Worm (Caenorhabditis elegans): Measurements from ENCODE around the gene fbxb-41.
"Not testable (repeated sequence)": the region's sequence is repeated elsewhere in the genome, so short reads cannot be mapped to it uniquely, and the experiment has no call there.

fbxb-41 gene

ce11 chrII:1043932-1044331, 1.8 kb upstream of the fbxb-41 start, which contains the start of gene fbxb-45:
TSS of gene fbxb-45 (minus strand) at chrII:1044032.
- not testable (repeated sequence) for TF ChIP-seq Y67H2A.10 (GFP tag; conservative IDR thresholded peaks at IDR 0.05); unc-130 (GFP tag; optimal IDR thresholded peaks at IDR 0.05); madf-8 (GFP tag; conservative IDR thresholded peaks at IDR 0.05)

DNA sequence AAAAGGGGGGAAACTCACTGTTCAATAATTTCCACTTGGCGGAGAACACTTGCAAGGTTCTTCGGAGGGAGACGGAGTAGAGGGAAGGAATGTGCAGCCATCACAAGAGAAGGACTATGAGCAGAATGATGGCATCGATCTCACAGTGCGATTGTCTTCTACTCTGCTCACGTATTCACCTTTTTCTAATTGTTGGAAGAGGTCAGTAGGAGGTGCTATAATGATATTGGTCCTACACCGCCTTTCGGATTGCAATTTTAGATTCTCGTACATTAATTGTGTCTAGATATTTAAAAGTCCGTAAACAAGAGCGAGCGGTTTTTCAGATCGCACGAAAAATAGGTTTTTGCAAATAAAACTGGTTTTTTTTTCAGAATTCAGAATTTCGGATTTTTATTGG, 1.7 kb downstream of the fbxb-41 start, which contains the start of gene fbxb-39:
fbxb-39 (minus strand) TSS at position 101 of the 400 bp plus-strand sequence.
- TF ChIP-seq F33H1.4 (GFP tag; IDR thresholded peaks at IDR 0.05) (no peak), ceh-91 (GFP tag; IDR thresholded peaks at IDR 0.05) (no peak)

ce11 chrII:1034457-1034856, 7.7 kb downstream of the fbxb-41 start:
- TF ChIP-seq attf-6 (GFP tag; IDR thresholded peaks at IDR 0.05) (0 out of 2 replicates have a peak, but pooled peaks have one; percentile 20), lin-26 (GFP tag; IDR thresholded peaks at IDR 0.05) (0 out of 2 replicates have a peak, but pooled peaks have one; percentile 23), F33H1.4 (GFP tag; IDR thresholded peaks at IDR 0.05) (peak; percentile 44)

DNA sequence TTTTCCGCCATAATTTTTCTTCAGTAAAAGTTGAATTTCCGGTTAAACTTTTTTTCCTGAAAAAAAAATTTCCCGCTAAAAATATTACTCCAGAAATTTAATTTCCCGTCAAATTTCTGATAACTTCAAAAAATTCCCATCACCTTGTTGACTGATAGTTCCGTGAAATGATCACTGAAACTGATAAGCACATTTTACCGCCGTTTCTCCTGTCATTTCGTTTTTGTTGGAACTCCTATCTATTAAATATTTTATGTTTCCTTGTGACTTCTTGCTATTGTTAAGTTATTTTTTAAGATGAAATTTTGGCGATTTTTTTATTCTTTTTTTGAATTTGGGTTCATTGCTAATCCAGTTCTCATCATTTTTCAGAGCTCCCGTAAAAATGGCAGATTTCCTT, 13.5 kb downstream of the fbxb-41 start, which contains the start of gene math-34:
math-34 (plus strand) TSS at position 371 of the 400 bp plus-strand sequence.
- TF ChIP-seq F10E7.11 (tag; optimal IDR thresholded peaks at IDR 0.05): no peak
- TF ChIP-seq nhr-80 (tag; optimal IDR thresholded peaks at IDR 0.05): peak; percentile 58
- TF ChIP-seq hmg-1.2 (GFP tag; IDR thresholded peaks at IDR 0.05): no peak
- no peak for TF ChIP-seq Y95B8A.8 (GFP tag; IDR thresholded peaks at IDR 0.05)
- TF ChIP-seq F39B2.1 (GFP tag; IDR thresholded peaks at IDR 0.05): no peak
- TF ChIP-seq cebp-1 (GFP tag; IDR thresholded peaks at IDR 0.05): no peak
- TF ChIP-seq cebp-1 (tag; optimal IDR thresholded peaks at IDR 0.05): no peak
- TF ChIP-seq rcor-1 (GFP tag; IDR thresholded peaks at IDR 0.05): no peak

- TF ChIP-seq ztf-22 (GFP tag; optimal IDR thresholded peaks at IDR 0.05): no peak
- no peak for TF ChIP-seq Y67H2A.10 (GFP tag; conservative IDR thresholded peaks at IDR 0.05)
- no peak for TF ChIP-seq dpl-1 (GFP tag; optimal IDR thresholded peaks at IDR 0.05)
- no peak for TF ChIP-seq pbrm-1 (GFP tag; IDR thresholded peaks at IDR 0.05)
- no peak for TF ChIP-seq F22D6.2 (tag; optimal IDR thresholded peaks at IDR 0.05)
- TF ChIP-seq tbp1 (GFP tag; optimal IDR thresholded peaks at IDR 0.05): no peak
- no peak for TF ChIP-seq F37B4.10 (GFP tag; IDR thresholded peaks at IDR 0.05)
- no peak for TF ChIP-seq F39B2.1 (GFP tag; IDR thresholded peaks at IDR 0.05)
- TF ChIP-seq ekl-4 (GFP tag; IDR thresholded peaks at IDR 0.05): no peak
- no peak for TF ChIP-seq nhr-90 (tag; optimal IDR thresholded peaks at IDR 0.05)
- TF ChIP-seq lin-54 (GFP tag; optimal IDR thresholded peaks at IDR 0.05): no peak
Observed at ce11 chrII:1026670-1027069, 15.5 kb downstream of the fbxb-41 start, which contains the start of gene M01D1.12. TSS of gene M01D1.12 (plus strand) at chrII:1026970.

DNA sequence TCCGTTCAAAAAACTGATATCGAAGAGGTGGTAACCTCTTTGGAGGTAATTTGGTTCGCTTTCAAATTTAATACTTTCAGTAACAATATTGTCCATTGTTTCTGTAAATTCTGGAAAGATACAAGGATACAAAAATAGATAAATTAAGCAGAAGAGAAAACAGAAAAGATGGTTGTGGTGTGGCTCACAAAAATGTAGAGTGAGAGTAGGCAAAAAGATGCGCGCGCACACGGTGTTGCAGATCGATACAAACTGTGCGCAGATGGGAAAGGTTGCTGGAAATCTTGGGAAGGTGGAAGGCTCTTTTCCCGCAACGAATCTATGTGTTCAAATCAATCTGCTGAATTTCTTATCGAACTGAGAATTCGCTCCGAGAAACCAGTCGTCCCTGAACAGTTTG, 17.4 kb downstream of the fbxb-41 start, which contains the start of gene btb-11:
btb-11 (minus strand) TSS at position 101 of the 400 bp plus-strand sequence.
- not testable (repeated sequence) for TF ChIP-seq dpff-1 (tag; optimal IDR thresholded peaks at IDR 0.05); ztf-26 (tag; optimal IDR thresholded peaks at IDR 0.05); sea-2 (GFP tag; IDR thresholded peaks at IDR 0.05)

- not testable (repeated sequence) for TF ChIP-seq attf-5 (GFP tag; optimal IDR thresholded peaks at IDR 0.05); ztf-25 (GFP tag; IDR thresholded peaks at IDR 0.05); mxl-1 (tag; optimal IDR thresholded peaks at IDR 0.05)
Observed at ce11 chrII:1006375-1006774, 35.8 kb downstream of the fbxb-41 start, which contains the start of gene F45D11.14. TSS of gene F45D11.14 (minus strand) at chrII:1006475.

Data from whole organism, young adult.